Fruit fly (Drosophila melanogaster) whole organism, embryonic: Measurements from ENCODE around the gene CG7379.

Experiments used
- B-H2 ChIP-seq: fragments of 200-800 bp; sonication (Bioruptor generic); optimal IDR thresholded peaks from 2 replicates; lab custom pipeline; 2018; ENCODE audit warnings: missing biosample characterization, mild to moderate bottlenecking, missing genetic modification characterization
- CG10543 ChIP-seq: fragments of 200-800 bp; sonication (Bioruptor generic); optimal IDR thresholded peaks from 3 replicates; lab custom pipeline; 2017; ENCODE audit warnings: missing biosample characterization, mild to moderate bottlenecking, missing genetic modification characterization, moderate library complexity
- CG10654 ChIP-seq: fragments of 200-800 bp; sonication (Bioruptor generic); optimal IDR thresholded peaks from 2 replicates; lab custom pipeline; 2016; ENCODE audit warnings: missing biosample characterization, missing genetic modification characterization
- CG11456 ChIP-seq: fragments of 200-800 bp; sonication (Bioruptor generic); IDR thresholded peaks from 3 replicates; pipeline ENCODE4 v1.3.6; 2022; ENCODE audit warnings: missing biosample characterization, missing genetic modification characterization
- CG12104 ChIP-seq: fragments of 200-800 bp; sonication (Bioruptor generic); optimal IDR thresholded peaks from 3 replicates; lab custom pipeline; 2016; ENCODE audit warnings: missing biosample characterization, missing genetic modification characterization
- CG13424 ChIP-seq: fragments of 200-800 bp; sonication (Bioruptor generic); optimal IDR thresholded peaks from 2 replicates; lab custom pipeline; 2019; ENCODE audit warnings: missing biosample characterization, mild to moderate bottlenecking, missing genetic modification characterization, moderate library complexity
- CG14860 ChIP-seq: fragments of 200-800 bp; sonication (Bioruptor generic); IDR thresholded peaks from 3 replicates; pipeline ENCODE4 v1.3.6; 2022; ENCODE audit warnings: missing biosample characterization, missing genetic modification characterization; ENCODE audit not compliant: partially characterized antibody
- CG15479 ChIP-seq: fragments of 200-800 bp; sonication (Bioruptor generic); optimal IDR thresholded peaks from 3 replicates; lab custom pipeline; 2019; ENCODE audit warnings: missing biosample characterization, mild to moderate bottlenecking, missing genetic modification characterization, moderate library complexity
- CG15514 ChIP-seq: fragments of 200-800 bp; sonication (Bioruptor generic); optimal IDR thresholded peaks from 3 replicates; lab custom pipeline; 2017; ENCODE audit warnings: missing biosample characterization, missing genetic modification characterization, mild to moderate bottlenecking, moderate library complexity, missing genetic modification reagents
- CG15696 ChIP-seq: fragments of 200-800 bp; sonication (Bioruptor generic); optimal IDR thresholded peaks from 2 replicates; lab custom pipeline; 2019; ENCODE audit warnings: missing biosample characterization, mild to moderate bottlenecking, missing genetic modification characterization, moderate library complexity
- CG17328 ChIP-seq: fragments of 200-800 bp; sonication (Bioruptor generic); IDR thresholded peaks from 2 replicates; pipeline ENCODE4 v1.3.6; 2022; ENCODE audit warnings: missing biosample characterization, missing genetic modification characterization
- CG17568 ChIP-seq: fragments of 200-800 bp; sonication (Bioruptor generic); optimal IDR thresholded peaks from 2 replicates; lab custom pipeline; 2018; ENCODE audit warnings: missing biosample characterization, mild to moderate bottlenecking, missing genetic modification characterization, moderate library complexity
- CG18476 ChIP-seq: fragments of 200-800 bp; sonication (Bioruptor generic); optimal IDR thresholded peaks from 2 replicates; lab custom pipeline; 2016; ENCODE audit warnings: missing biosample characterization, mild to moderate bottlenecking, missing genetic modification characterization
- CG18599 ChIP-seq: fragments of 200-800 bp; sonication (Bioruptor generic); optimal IDR thresholded peaks from 3 replicates; lab custom pipeline; 2017; ENCODE audit warnings: missing biosample characterization, missing genetic modification characterization, mild to moderate bottlenecking, moderate library complexity, missing genetic modification reagents
- CG32772 ChIP-seq: fragments of 200-800 bp; sonication (Bioruptor generic); IDR thresholded peaks from 2 replicates; pipeline ENCODE4 v1.3.6; 2022; ENCODE audit warnings: missing biosample characterization, missing genetic modification characterization
- CG7839 ChIP-seq: fragments of 200-800 bp; sonication (Bioruptor generic); optimal IDR thresholded peaks from 3 replicates; lab custom pipeline; 2018; ENCODE audit warnings: missing biosample characterization, mild to moderate bottlenecking, missing genetic modification characterization, moderate library complexity
- CG8089 ChIP-seq: fragments of 200-800 bp; sonication (Bioruptor generic); optimal IDR thresholded peaks from 3 replicates; lab custom pipeline; 2016; ENCODE audit warnings: missing biosample characterization, missing genetic modification characterization
- CG8290 ChIP-seq, 3 experiments: fragments of 200-800 bp; sonication (Bioruptor generic); optimal IDR thresholded peaks; 2 replicates each; lab custom pipeline; 2016 to 2019; ENCODE audit warnings: missing biosample characterization in 3 of 3, missing genetic modification characterization in 3 of 3, mild to moderate bottlenecking in 2 of 3, moderate library complexity in 1 of 3
- CG8924 ChIP-seq: fragments of 200-800 bp; optimal IDR thresholded peaks from 3 replicates; lab custom pipeline; 2019; ENCODE audit warnings: missing biosample characterization, mild to moderate bottlenecking, missing genetic modification characterization, moderate library complexity
- CG9437 ChIP-seq: fragments of 200-800 bp; sonication (Bioruptor generic); optimal IDR thresholded peaks from 2 replicates; lab custom pipeline; 2018; ENCODE audit warnings: missing biosample characterization, mild to moderate bottlenecking, missing genetic modification characterization
- CG9727 ChIP-seq: fragments of 200-800 bp; sonication (Bioruptor generic); optimal IDR thresholded peaks from 3 replicates; lab custom pipeline; 2017; ENCODE audit warnings: missing biosample characterization, mild to moderate bottlenecking, missing genetic modification characterization
- CG9817 ChIP-seq: fragments of 200-800 bp; sonication (Bioruptor generic); optimal IDR thresholded peaks from 2 replicates; lab custom pipeline; 2018; ENCODE audit warnings: missing biosample characterization, mild to moderate bottlenecking, missing genetic modification characterization, moderate library complexity
- Elba2 ChIP-seq: fragments of 200-800 bp; sonication (Bioruptor generic); optimal IDR thresholded peaks from 3 replicates; lab custom pipeline; 2016; ENCODE audit warnings: missing biosample characterization, missing genetic modification characterization
- Ets65A ChIP-seq: fragments of 200-800 bp; sonication (Bioruptor generic); peaks from one replicate; lab custom pipeline; 2016; ENCODE audit warnings: missing biosample characterization, missing genetic modification characterization
- MBD-R2 ChIP-seq: fragments of 200-800 bp; sonication (Bioruptor generic); IDR thresholded peaks from 2 replicates; pipeline ENCODE4 v1.3.6; 2022; ENCODE audit warnings: missing biosample characterization, missing genetic modification characterization
- Med ChIP-seq: fragments of 200-800 bp; sonication (Bioruptor generic); peaks from one replicate; lab custom pipeline; 2016; ENCODE audit warnings: missing biosample characterization, missing genetic modification characterization, mild to moderate bottlenecking, inconsistent platforms, moderate library complexity
- Meics ChIP-seq: fragments of 200-800 bp; sonication (Bioruptor generic); optimal IDR thresholded peaks from 2 replicates; lab custom pipeline; 2017; ENCODE audit warnings: missing biosample characterization, mild to moderate bottlenecking, missing genetic modification characterization
- Mes4 ChIP-seq: fragments of 200-800 bp; sonication (Bioruptor generic); optimal IDR thresholded peaks from 2 replicates; lab custom pipeline; 2016; ENCODE audit warnings: missing biosample characterization, missing genetic modification characterization
- Nf-YA ChIP-seq: fragments of 200-800 bp; sonication (Bioruptor generic); IDR thresholded peaks from 2 replicates; pipeline ENCODE4 v1.3.6; 2022; ENCODE audit warnings: missing biosample characterization, missing genetic modification characterization
- PHDP ChIP-seq: fragments of 200-800 bp; sonication (Bioruptor generic); optimal IDR thresholded peaks from 3 replicates; lab custom pipeline; 2018; ENCODE audit warnings: missing biosample characterization, mild to moderate bottlenecking, missing genetic modification characterization, moderate library complexity
- Xrp1 ChIP-seq: fragments of 200-800 bp; sonication (Bioruptor generic); IDR thresholded peaks from 2 replicates; pipeline ENCODE4 v1.3.6; 2022; ENCODE audit warnings: missing biosample characterization, missing genetic modification characterization
- aop ChIP-seq: fragments of 200-800 bp; sonication (Bioruptor generic); IDR thresholded peaks from 2 replicates; pipeline ENCODE4 v1.3.6; 2022; ENCODE audit warnings: missing biosample characterization, missing genetic modification characterization
- bcd ChIP-seq: fragments of 200-800 bp; sonication (Bioruptor generic); optimal IDR thresholded peaks from 2 replicates; lab custom pipeline; 2017; ENCODE audit warnings: missing biosample characterization, mild to moderate bottlenecking, missing genetic modification characterization
- chm ChIP-seq: fragments of 200-800 bp; sonication (Bioruptor generic); IDR thresholded peaks from 2 replicates; pipeline ENCODE4 v1.3.6; 2022; ENCODE audit warnings: missing biosample characterization, missing genetic modification characterization
- dmrt11E ChIP-seq: fragments of 200-800 bp; sonication (Bioruptor generic); optimal IDR thresholded peaks from 3 replicates; lab custom pipeline; 2018; ENCODE audit warnings: missing biosample characterization, mild to moderate bottlenecking, missing genetic modification characterization, moderate library complexity
- ftz-f1 ChIP-seq: fragments of 200-800 bp; sonication (Bioruptor generic); optimal IDR thresholded peaks from 2 replicates; lab custom pipeline; 2016; ENCODE audit warnings: missing biosample characterization, missing genetic modification characterization
- fu2 ChIP-seq: fragments of 200-800 bp; sonication (Bioruptor generic); optimal IDR thresholded peaks from 2 replicates; lab custom pipeline; 2016; ENCODE audit warnings: missing biosample characterization, missing genetic modification characterization
- gce ChIP-seq: fragments of 200-800 bp; sonication (Bioruptor generic); IDR thresholded peaks from 3 replicates; pipeline ENCODE4 v1.3.6; 2022; ENCODE audit warnings: missing biosample characterization, missing genetic modification characterization
- gem ChIP-seq: fragments of 200-800 bp; sonication (Bioruptor generic); optimal IDR thresholded peaks from 2 replicates; lab custom pipeline; 2019; ENCODE audit warnings: missing biosample characterization, mild to moderate bottlenecking, missing genetic modification characterization, moderate library complexity
- grau ChIP-seq: fragments of 200-800 bp; optimal IDR thresholded peaks from 3 replicates; lab custom pipeline; 2019; ENCODE audit warnings: missing biosample characterization, mild to moderate bottlenecking, missing genetic modification characterization, moderate library complexity
- gt ChIP-seq: fragments of 200-800 bp; sonication (Bioruptor generic); IDR thresholded peaks from 2 replicates; pipeline ENCODE4 v1.3.6; 2022; ENCODE audit warnings: missing biosample characterization, missing genetic modification characterization
- inv ChIP-seq: fragments of 200-800 bp; sonication (Bioruptor generic); IDR thresholded peaks from 2 replicates; pipeline ENCODE4 v1.3.6; 2022; ENCODE audit warnings: missing biosample characterization, missing genetic modification characterization; ENCODE audit not compliant: partially characterized antibody
- nom ChIP-seq: fragments of 200-800 bp; sonication (Bioruptor generic); optimal IDR thresholded peaks from 2 replicates; lab custom pipeline; 2017; ENCODE audit warnings: missing biosample characterization, missing genetic modification characterization, mild to moderate bottlenecking, moderate library complexity, missing genetic modification reagents
- oc ChIP-seq: fragments of 200-800 bp; sonication (Bioruptor generic); optimal IDR thresholded peaks from 2 replicates; lab custom pipeline; 2018; ENCODE audit warnings: missing biosample characterization, mild to moderate bottlenecking, missing genetic modification characterization, moderate library complexity
- onecut ChIP-seq: fragments of 200-800 bp; sonication (Bioruptor generic); IDR thresholded peaks from 2 replicates; pipeline ENCODE4 v1.3.6; 2022; ENCODE audit warnings: missing biosample characterization, missing genetic modification characterization
- pzg ChIP-seq: fragments of 200-800 bp; sonication (Bioruptor generic); optimal IDR thresholded peaks from 3 replicates; lab custom pipeline; 2018; ENCODE audit warnings: missing biosample characterization, mild to moderate bottlenecking, missing genetic modification characterization, moderate library complexity
- ro ChIP-seq: fragments of 200-800 bp; sonication (Bioruptor generic); IDR thresholded peaks from 2 replicates; pipeline ENCODE4 v1.3.6; 2022; ENCODE audit warnings: missing biosample characterization, missing genetic modification characterization
- sima ChIP-seq: fragments of 200-800 bp; sonication (Bioruptor generic); optimal IDR thresholded peaks from 2 replicates; lab custom pipeline; 2016; ENCODE audit warnings: missing biosample characterization, missing genetic modification characterization
- slou ChIP-seq: fragments of 200-800 bp; sonication (Bioruptor generic); optimal IDR thresholded peaks from 3 replicates; lab custom pipeline; 2016; ENCODE audit warnings: missing biosample characterization, missing genetic modification characterization

The CG7379 gene

dm6 chr3R:17803025-17803424 lies 4.9 kb upstream of the CG7379 start, which contains the start of gene CG17806 (continued):
- TF ChIP-seq CG10654 (GFP tag; lab: Kevin White, UChicago), result no peak
- TF ChIP-seq grau (tag; lab: Kevin White, UChicago), result peak; percentile 11
- peak; percentile 7 for TF ChIP-seq CG10543 (GFP tag; lab: Kevin White, UChicago)
- TF ChIP-seq gem (tag; lab: Kevin White, UChicago), result peak; percentile 29
- TF ChIP-seq CG18476, result no peak
- peak; percentile 10 for TF ChIP-seq Meics (GFP tag; lab: Kevin White, UChicago)
- TF ChIP-seq pzg, result peak; percentile 16
- TF ChIP-seq Xrp1 (GFP tag; lab: Robert Waterston, UW), result peak; percentile 34; the same call in 1 of the 2 replicates
- no peak for TF ChIP-seq CG17328 (GFP tag; lab: Robert Waterston, UW)

dm6 chr3R:17801264-17801663 lies 3.2 kb upstream of the CG7379 start, which contains the start of gene CG17803:
Gene CG17803 (minus strand): TSS chr3R:17801512.
- TF ChIP-seq CG18599 (GFP tag; lab: Kevin White, UChicago) (peak; percentile 57), B-H2 (no peak), inv (GFP tag; lab: Robert Waterston, UW) (no peak), Med (GFP tag; lab: Kevin White, UChicago) (peak; percentile 77), Elba2 (no peak), dmrt11E (tag; lab: Kevin White, UChicago) (no peak), Mes4 (GFP tag; lab: Kevin White, UChicago) (no peak), CG17568 (GFP tag; lab: Kevin White, UChicago) (no peak), oc (tag; lab: Kevin White, UChicago) (no peak), CG12104 (no peak), CG15479 (GFP tag; lab: Kevin White, UChicago) (no peak), PHDP (no peak), onecut (GFP tag; lab: Robert Waterston, UW) (no peak), Ets65A (GFP tag; lab: Kevin White, UChicago) (no peak), CG11456 (GFP tag; lab: Robert Waterston, UW) (0 out of 3 replicates have a peak, but pooled peaks have one; percentile 28), slou (GFP tag; lab: Kevin White, UChicago) (no peak), gce (GFP tag; lab: Robert Waterston, UW) (no peak), Nf-YA (peak; percentile 30; the same call in 1 of the 2 replicates), aop (GFP tag; lab: Robert Waterston, UW) (no peak), MBD-R2 (GFP tag; lab: Robert Waterston, UW) (0 out of 2 replicates have a peak, but pooled peaks have one; percentile 10), fu2 (GFP tag; lab: Kevin White, UChicago) (no peak), CG8290 (GFP tag; optimal IDR thresholded peaks at IDR 0.05; lab: Kevin White, UChicago) (no peak), CG8290 (tag; optimal IDR thresholded peaks at IDR 0.05; lab: Kevin White, UChicago) (no peak), CG15696 (tag; lab: Kevin White, UChicago) (no peak), sima (GFP tag; lab: Kevin White, UChicago) (no peak), chm (no peak), CG8089 (GFP tag; lab: Kevin White, UChicago) (no peak), CG9817 (tag; lab: Kevin White, UChicago) (no peak), CG13424 (tag; lab: Kevin White, UChicago) (no peak), nom (GFP tag; lab: Kevin White, UChicago) (no peak), CG32772 (GFP tag; lab: Robert Waterston, UW) (no peak), CG9437 (GFP tag; lab: Kevin White, UChicago) (no peak), CG8924 (tag; lab: Kevin White, UChicago) (no peak), CG7839 (tag; lab: Kevin White, UChicago) (no peak), ftz-f1 (GFP tag; lab: Kevin White, UChicago) (peak; percentile 20), ro (GFP tag; lab: Robert Waterston, UW) (no peak), CG14860 (GFP tag; lab: Robert Waterston, UW) (0 out of 3 replicates have a peak, but pooled peaks have one; percentile 30), CG15514 (GFP tag; lab: Kevin White, UChicago) (peak; percentile 36), CG9727 (GFP tag; lab: Kevin White, UChicago) (no peak), bcd (GFP tag; lab: Kevin White, UChicago) (no peak), gt (GFP tag; lab: Robert Waterston, UW) (no peak)
